Fruit fly (Drosophila melanogaster) whole organism, prepupa: Measurements from ENCODE around the gene kuz.

Experiments used
- CG10631 ChIP-seq: fragments of 200-800 bp; sonication (Bioruptor generic); optimal IDR thresholded peaks from 2 replicates; lab custom pipeline; 2016; ENCODE audit warnings: missing biosample characterization, missing genetic modification characterization
- CG10669 ChIP-seq: fragments of 200-800 bp; sonication (Bioruptor generic); optimal IDR thresholded peaks from 3 replicates; lab custom pipeline; 2018; ENCODE audit warnings: missing biosample characterization, mild to moderate bottlenecking, missing genetic modification characterization, moderate library complexity
- CG11902 ChIP-seq: fragments of 200-800 bp; sonication (Bioruptor generic); optimal IDR thresholded peaks from 3 replicates; lab custom pipeline; 2016; ENCODE audit warnings: missing biosample characterization, missing genetic modification characterization
- CG15336 ChIP-seq: fragments of 200-800 bp; sonication (Bioruptor generic); IDR thresholded peaks from 2 replicates; pipeline ENCODE4 v1.3.6; 2022; ENCODE audit warnings: missing biosample characterization, missing genetic modification characterization
- CG16779 ChIP-seq: fragments of 200-800 bp; sonication (Bioruptor generic); optimal IDR thresholded peaks from 3 replicates; lab custom pipeline; 2017; ENCODE audit warnings: missing biosample characterization, mild to moderate bottlenecking, missing genetic modification characterization
- CG31627 ChIP-seq: fragments of 200-800 bp; sonication (Bioruptor generic); optimal IDR thresholded peaks from 3 replicates; lab custom pipeline; 2016; ENCODE audit warnings: missing biosample characterization, missing genetic modification characterization
- CG4318 ChIP-seq: fragments of 200-800 bp; sonication (Bioruptor generic); optimal IDR thresholded peaks from 3 replicates; lab custom pipeline; 2017; ENCODE audit warnings: missing biosample characterization, mild to moderate bottlenecking, missing genetic modification characterization
- CG6163 ChIP-seq: fragments of 200-800 bp; sonication (Bioruptor generic); IDR thresholded peaks from 3 replicates; pipeline ENCODE4 v1.3.6; 2022; ENCODE audit warnings: missing biosample characterization, missing genetic modification characterization
- CG6854 ChIP-seq: fragments of 200-800 bp; sonication (Bioruptor generic); optimal IDR thresholded peaks from 2 replicates; lab custom pipeline; 2017; ENCODE audit warnings: missing biosample characterization, mild to moderate bottlenecking, missing genetic modification characterization
- CG8319 ChIP-seq: fragments of 200-800 bp; sonication (Bioruptor generic); optimal IDR thresholded peaks from 3 replicates; lab custom pipeline; 2016; ENCODE audit warnings: missing biosample characterization, missing genetic modification characterization
- CG8632 ChIP-seq: fragments of 200-800 bp; sonication (Bioruptor generic); optimal IDR thresholded peaks from 3 replicates; lab custom pipeline; 2016; ENCODE audit warnings: missing biosample characterization, missing genetic modification characterization
- CG9139 ChIP-seq: fragments of 200-800 bp; sonication (Bioruptor generic); optimal IDR thresholded peaks from 3 replicates; lab custom pipeline; 2017; ENCODE audit warnings: missing biosample characterization, mild to moderate bottlenecking, missing genetic modification characterization
- Eip78C ChIP-seq: fragments of 200-800 bp; sonication (Bioruptor generic); peaks from one replicate; lab custom pipeline; 2016; ENCODE audit warnings: missing biosample characterization, missing genetic modification characterization
- Eip93F ChIP-seq: fragments of 200-800 bp; sonication (Bioruptor generic); optimal IDR thresholded peaks from 2 replicates; lab custom pipeline; 2016; ENCODE audit warnings: missing biosample characterization, mild to moderate bottlenecking, missing genetic modification characterization
- Ets21C ChIP-seq: fragments of 200-800 bp; sonication (Bioruptor generic); optimal IDR thresholded peaks from 3 replicates; lab custom pipeline; 2016; ENCODE audit warnings: missing biosample characterization, missing genetic modification characterization
- Gug ChIP-seq: fragments of 200-800 bp; sonication (Bioruptor generic); IDR thresholded peaks from 2 replicates; pipeline ENCODE4 v1.3.6; 2022; ENCODE audit warnings: missing biosample characterization, missing genetic modification characterization
- Hr4 ChIP-seq: fragments of 200-800 bp; sonication (Bioruptor generic); optimal IDR thresholded peaks from 3 replicates; lab custom pipeline; 2016; ENCODE audit warnings: missing biosample characterization, missing genetic modification characterization
- Lpt ChIP-seq: fragments of 200-800 bp; sonication (Bioruptor generic); optimal IDR thresholded peaks from 3 replicates; lab custom pipeline; 2016; ENCODE audit warnings: missing biosample characterization, missing genetic modification characterization
- Met ChIP-seq: fragments of 200-800 bp; sonication (Bioruptor generic); optimal IDR thresholded peaks from 3 replicates; lab custom pipeline; 2016; ENCODE audit warnings: missing biosample characterization, missing genetic modification characterization
- OdsH ChIP-seq: fragments of 200-800 bp; sonication (Bioruptor generic); optimal IDR thresholded peaks from 3 replicates; lab custom pipeline; 2016; ENCODE audit warnings: missing biosample characterization, missing genetic modification characterization
- Smox ChIP-seq: fragments of 200-800 bp; sonication (Bioruptor generic); optimal IDR thresholded peaks from 3 replicates; lab custom pipeline; 2016; ENCODE audit warnings: missing biosample characterization, missing genetic modification characterization
- Sox102F ChIP-seq: fragments of 200-800 bp; sonication (Bioruptor generic); optimal IDR thresholded peaks from 2 replicates; lab custom pipeline; 2016; ENCODE audit warnings: missing biosample characterization, mild to moderate bottlenecking, missing genetic modification characterization
- acj6 ChIP-seq: fragments of 200-800 bp; sonication (Bioruptor generic); optimal IDR thresholded peaks from 3 replicates; lab custom pipeline; 2016; ENCODE audit warnings: missing biosample characterization, missing genetic modification characterization
- dac ChIP-seq: fragments of 200-800 bp; sonication (Bioruptor generic); optimal IDR thresholded peaks from 2 replicates; lab custom pipeline; 2017; ENCODE audit warnings: missing biosample characterization, mild to moderate bottlenecking, missing genetic modification characterization
- dsx ChIP-seq: fragments of 200-800 bp; optimal IDR thresholded peaks from 3 replicates; lab custom pipeline; 2019; ENCODE audit warnings: missing biosample characterization, mild to moderate bottlenecking, missing genetic modification characterization, moderate library complexity; ENCODE audit not compliant: poor library complexity, severe bottlenecking
- eg ChIP-seq: fragments of 200-800 bp; sonication (Bioruptor generic); IDR thresholded peaks from 3 replicates; pipeline ENCODE4 v1.3.6; 2022; ENCODE audit warnings: missing biosample characterization, missing genetic modification characterization
- esn ChIP-seq: fragments of 200-800 bp; sonication (Bioruptor generic); optimal IDR thresholded peaks from 2 replicates; lab custom pipeline; 2016; ENCODE audit warnings: missing biosample characterization, mild to moderate bottlenecking, missing genetic modification characterization, moderate library complexity
- fd85E ChIP-seq: fragments of 200-800 bp; sonication (Bioruptor generic); optimal IDR thresholded peaks from 3 replicates; lab custom pipeline; 2016; ENCODE audit warnings: missing biosample characterization, missing genetic modification characterization
- lz ChIP-seq: fragments of 200-800 bp; sonication (Bioruptor generic); optimal IDR thresholded peaks from 3 replicates; lab custom pipeline; 2016; ENCODE audit warnings: missing biosample characterization, missing genetic modification characterization
- net ChIP-seq: fragments of 200-800 bp; sonication (Bioruptor generic); optimal IDR thresholded peaks from 3 replicates; lab custom pipeline; 2016; ENCODE audit warnings: missing biosample characterization, missing genetic modification characterization
- pdm3 ChIP-seq: fragments of 200-800 bp; sonication (Bioruptor generic); optimal IDR thresholded peaks from 3 replicates; lab custom pipeline; 2016; ENCODE audit warnings: missing biosample characterization, missing genetic modification characterization
- salr ChIP-seq, 2 experiments: fragments of 200-800 bp; sonication (Bioruptor generic); optimal IDR thresholded peaks; 3 replicates each; lab custom pipeline; 2016 to 2018; ENCODE audit warnings: missing biosample characterization in 2 of 2, missing genetic modification characterization in 2 of 2, mild to moderate bottlenecking in 1 of 2
- svp ChIP-seq: fragments of 200-800 bp; sonication (Bioruptor generic); peaks from one replicate; lab custom pipeline; 2016; ENCODE audit warnings: missing biosample characterization, missing genetic modification characterization
- topi ChIP-seq: fragments of 200-800 bp; sonication (Bioruptor generic); optimal IDR thresholded peaks from 3 replicates; lab custom pipeline; 2016; ENCODE audit warnings: missing biosample characterization, missing genetic modification characterization
- vri ChIP-seq: fragments of 200-800 bp; sonication (Bioruptor generic); optimal IDR thresholded peaks from 3 replicates; lab custom pipeline; 2016; ENCODE audit warnings: missing biosample characterization, mild to moderate bottlenecking, missing genetic modification characterization

Gene kuz

DNA sequence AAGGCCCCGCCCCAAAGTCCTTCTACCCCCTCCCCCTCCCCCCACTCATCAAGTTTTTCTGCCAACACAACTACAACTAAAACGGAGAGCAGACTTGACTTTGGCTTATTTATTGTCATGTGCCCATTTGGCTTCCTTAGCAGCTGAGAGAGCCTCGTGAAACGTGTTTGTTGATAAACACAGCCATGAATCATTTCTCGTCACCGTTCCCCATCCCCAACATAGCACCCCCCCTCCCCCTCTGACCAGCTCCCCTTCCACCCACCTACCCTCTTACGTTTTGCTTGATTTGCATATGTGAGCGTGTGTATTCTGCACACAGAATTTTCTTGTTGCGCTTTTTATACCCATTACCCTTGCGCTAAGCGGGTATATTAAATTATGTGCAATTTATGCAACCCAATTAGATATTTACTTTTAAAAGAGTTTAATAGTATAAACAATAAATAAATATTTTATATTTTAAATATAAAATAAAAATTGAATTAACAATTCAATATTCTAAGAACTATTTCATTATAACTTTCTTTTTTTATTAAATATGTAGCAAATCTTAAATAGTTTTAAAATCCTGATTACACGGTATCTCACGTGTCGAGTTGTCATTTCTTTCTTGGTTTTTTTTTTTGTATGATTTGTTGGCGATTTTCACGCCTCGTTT is 22.0 kb downstream of the kuz start (continued):
- TF ChIP-seq Smox (peak; percentile 38), CG10669 (GFP tag; lab: Kevin White, UChicago) (peak; percentile 43), Lpt (GFP tag; lab: Kevin White, UChicago) (peak; percentile 19), acj6 (GFP tag; lab: Kevin White, UChicago) (peak; percentile 43), topi (peak; percentile 48), CG9139 (GFP tag; lab: Kevin White, UChicago) (peak; percentile 25), eg (GFP tag; lab: Robert Waterston, UW) (peak; percentile 34; the same call in 2 of the 3 replicates), net (GFP tag; lab: Kevin White, UChicago) (peak; percentile 37), Ets21C (GFP tag; lab: Kevin White, UChicago) (no peak), CG8319 (GFP tag; lab: Kevin White, UChicago) (no peak), CG31627 (GFP tag; lab: Kevin White, UChicago) (peak; percentile 3), dac (GFP tag; lab: Kevin White, UChicago) (no peak), Eip78C (GFP tag; lab: Kevin White, UChicago) (peak; percentile 78), CG16779 (tag; lab: Kevin White, UChicago) (peak; percentile 17), salr (GFP tag; optimal IDR thresholded peaks at IDR 0.05; lab: Kevin White, UChicago) (peak; percentile 27 to 63), vri (GFP tag; lab: Kevin White, UChicago) (no peak), esn (GFP tag; lab: Kevin White, UChicago) (peak; percentile 65), CG8632 (GFP tag; lab: Kevin White, UChicago) (peak; percentile 56)

- TF ChIP-seq Hr4 (GFP tag; lab: Kevin White, UChicago) (peak; percentile 15), CG15336 (GFP tag; lab: Robert Waterston, UW) (peak; percentile 57), Eip93F (GFP tag; lab: Kevin White, UChicago) (no peak), Eip78C (GFP tag; lab: Kevin White, UChicago) (peak; percentile 57), CG16779 (tag; lab: Kevin White, UChicago) (no peak)
Measured at dm6 chr2L:13586655-13587054, 36.7 kb downstream of the kuz start.

DNA sequence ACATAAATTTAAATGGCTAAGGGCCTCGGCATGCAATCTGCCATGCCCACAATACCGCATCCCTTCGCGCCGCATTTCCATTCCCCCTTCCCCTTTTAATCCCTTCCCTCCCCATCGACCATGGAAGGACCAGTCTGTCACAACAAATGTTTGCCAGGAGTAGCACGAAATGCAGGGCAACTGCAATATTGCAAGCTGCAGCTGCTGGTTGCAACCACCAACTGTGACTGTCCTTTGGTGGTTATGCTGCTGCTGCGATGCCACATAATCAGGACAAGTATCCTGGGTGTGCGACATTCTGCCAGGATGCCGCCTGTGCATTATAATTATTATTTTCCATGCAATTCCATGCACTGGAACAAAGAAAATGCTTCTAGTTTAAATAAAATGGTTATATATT is 41.5 kb downstream of the kuz start:
- TF ChIP-seq OdsH (no peak), Gug (no peak), Eip78C (GFP tag; lab: Kevin White, UChicago) (no peak), pdm3 (GFP tag; lab: Kevin White, UChicago) (no peak), Met (GFP tag; lab: Kevin White, UChicago) (no peak), lz (GFP tag; lab: Kevin White, UChicago) (no peak), net (GFP tag; lab: Kevin White, UChicago) (no peak), CG11902 (GFP tag; lab: Kevin White, UChicago) (no peak)

dm6 chr2L:13597136-13597615 is 47.2 kb downstream of the kuz start, which contains the start of gene CG9254:
Gene CG9254 (minus strand): TSS chr2L:13597186.
- TF ChIP-seq dac (GFP tag; lab: Kevin White, UChicago) (no peak), Lpt (GFP tag; lab: Kevin White, UChicago) (no peak), CG6163 (GFP tag; lab: Robert Waterston, UW) (no peak), CG4318 (GFP tag; lab: Kevin White, UChicago) (no peak), OdsH (no peak), CG8632 (GFP tag; lab: Kevin White, UChicago) (no peak), dsx (GFP tag; lab: Kevin White, UChicago) (no peak), CG6854 (GFP tag; lab: Kevin White, UChicago) (no peak), CG10631 (GFP tag; lab: Kevin White, UChicago) (no peak), pdm3 (GFP tag; lab: Kevin White, UChicago) (no peak), esn (GFP tag; lab: Kevin White, UChicago) (no peak), CG10669 (GFP tag; lab: Kevin White, UChicago) (no peak), svp (GFP tag; lab: Kevin White, UChicago) (no peak), Sox102F (GFP tag; lab: Kevin White, UChicago) (no peak), fd85E (GFP tag; lab: Kevin White, UChicago) (no peak), Smox (no peak)
